Fruit fly (Drosophila melanogaster): ENCODE measurements around the gene Ref1.
A peak's percentile ranks its signal among the peaks of the same experiment; 100 is the strongest.

DNA sequence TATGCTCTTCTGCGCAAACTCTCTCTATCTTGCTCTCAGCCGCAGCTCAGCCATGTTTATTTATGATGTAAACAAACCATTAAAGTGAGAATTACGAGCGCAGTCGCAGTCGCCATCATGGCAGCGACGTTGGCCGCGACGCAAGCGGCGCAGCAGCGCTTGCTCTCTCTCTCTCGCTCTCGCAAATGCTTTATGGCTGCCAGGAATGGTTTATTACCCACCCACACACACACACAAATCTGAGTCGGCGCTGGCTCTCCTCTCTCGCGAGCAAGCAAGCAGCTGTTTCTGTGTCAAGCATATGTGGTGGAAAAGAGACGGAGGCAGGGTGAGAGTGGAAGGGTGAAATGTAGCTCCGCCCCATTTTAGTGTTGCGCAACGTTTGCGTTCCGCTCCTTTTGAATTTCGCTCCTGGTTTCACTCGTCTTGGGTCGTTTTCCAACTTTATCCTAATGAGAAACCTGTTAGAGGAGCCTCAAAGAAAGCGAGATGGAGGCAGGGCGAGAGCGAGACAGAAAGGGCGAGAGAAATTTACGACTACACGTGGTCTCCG is 42.9 kb downstream of the Ref1 start:
- TF ChIP-seq CG8159 (tag; optimal IDR thresholded peaks at IDR 0.05) (peak; percentile 5), CG32121 (GFP tag; IDR thresholded peaks at IDR 0.05) (no peak), CG14655 (GFP tag; optimal IDR thresholded peaks at IDR 0.05) (peak; percentile 8), CG4496 (GFP tag; IDR thresholded peaks at IDR 0.05) (peak; percentile 9; the same call in 1 of the 3 replicates)

Data from whole organism, pupa.